Worm (Caenorhabditis elegans) whole organism, L3 larva: ENCODE data around the gene cpg-19.

Source experiments
- R02D3.7 ChIP-seq: fragments of 150-350 bp; optimal IDR thresholded peaks from 2 replicates; lab custom pipeline; 2014; ENCODE audit warnings: missing biosample characterization, missing genetic modification characterization
- ZK546.5 ChIP-seq: sonication (generic microtip); optimal IDR thresholded peaks from 2 replicates; lab custom pipeline; 2017; ENCODE audit warnings: missing biosample characterization, missing genetic modification characterization
- aly-2 ChIP-seq: fragments of 150-350 bp; optimal IDR thresholded peaks from 2 replicates; lab custom pipeline; 2014; ENCODE audit warnings: missing biosample characterization, missing genetic modification characterization
- ama-1 ChIP-seq: fragments of 150-350 bp; optimal IDR thresholded peaks from 2 replicates; lab custom pipeline; 2018
- ceh-16 ChIP-seq: sonication (generic microtip); optimal IDR thresholded peaks from 2 replicates; lab custom pipeline; 2017; ENCODE audit warnings: missing biosample characterization, missing genetic modification characterization
- ceh-28 ChIP-seq: fragments of 150-350 bp; optimal IDR thresholded peaks from 2 replicates; lab custom pipeline; 2014; ENCODE audit warnings: missing biosample characterization, missing genetic modification reagents, missing genetic modification characterization
- ceh-82 ChIP-seq: fragments of 150-350 bp; optimal IDR thresholded peaks from 2 replicates; lab custom pipeline; 2014; ENCODE audit warnings: missing biosample characterization, missing genetic modification characterization
- daf-12 ChIP-seq: fragments of 150-350 bp; optimal IDR thresholded peaks from 2 replicates; lab custom pipeline; 2014; ENCODE audit warnings: missing biosample characterization, missing genetic modification reagents, missing genetic modification characterization
- egl-27 ChIP-seq: sonication (generic microtip); optimal IDR thresholded peaks from 4 replicates; lab custom pipeline; 2017; ENCODE audit warnings: missing biosample characterization, missing genetic modification reagents, missing genetic modification characterization
- elt-2 ChIP-seq: sonication (generic microtip); optimal IDR thresholded peaks from 2 replicates; lab custom pipeline; 2016; ENCODE audit warnings: missing genetic modification reagents, mild to moderate bottlenecking, missing genetic modification characterization, missing compliant biosample characterization
- elt-3 ChIP-seq, 3 experiments: fragments of 150-350 bp in 1 of 3; sonication (generic microtip) in 2 of 3; optimal IDR thresholded peaks; 2 replicates in 2 of 3; 4 replicates in 1 of 3; lab custom pipeline; 2014 to 2017; ENCODE audit warnings: missing biosample characterization in 3 of 3, missing genetic modification characterization in 3 of 3
- eor-1 ChIP-seq, 2 experiments: fragments of 150-350 bp; optimal IDR thresholded peaks; 2 replicates each; lab custom pipeline; 2014 to 2018; ENCODE audit warnings: missing biosample characterization in 2 of 2, missing genetic modification characterization in 2 of 2
- fkh-10 ChIP-seq: sonication (generic microtip); optimal IDR thresholded peaks from 2 replicates; lab custom pipeline; 2017; ENCODE audit warnings: missing biosample characterization, missing genetic modification reagents, missing genetic modification characterization
- fos-1 ChIP-seq: fragments of 150-350 bp; optimal IDR thresholded peaks from 2 replicates; lab custom pipeline; 2014; ENCODE audit warnings: missing biosample characterization, missing genetic modification characterization
- hmg-11 ChIP-seq: sonication (generic microtip); optimal IDR thresholded peaks from 2 replicates; lab custom pipeline; 2016; ENCODE audit warnings: missing genetic modification characterization, missing compliant biosample characterization
- jun-1 ChIP-seq: fragments of 150-350 bp; optimal IDR thresholded peaks from 2 replicates; lab custom pipeline; 2014; ENCODE audit warnings: missing biosample characterization, missing genetic modification reagents, missing genetic modification characterization
- lin-15B ChIP-seq: fragments of 150-350 bp; optimal IDR thresholded peaks from 2 replicates; lab custom pipeline; 2014; ENCODE audit warnings: missing biosample characterization, missing genetic modification characterization
- lin-39 ChIP-seq: fragments of 150-350 bp; optimal IDR thresholded peaks from 2 replicates; lab custom pipeline; 2018; ENCODE audit warnings: missing biosample characterization, missing genetic modification reagents, missing genetic modification characterization
- lsy-12 ChIP-seq: sonication (generic microtip); optimal IDR thresholded peaks from 2 replicates; lab custom pipeline; 2016; ENCODE audit warnings: mild to moderate bottlenecking, missing genetic modification characterization, missing compliant biosample characterization
- mml-1 ChIP-seq: fragments of 150-350 bp; sonication (generic microtip); optimal IDR thresholded peaks from 3 replicates; lab custom pipeline; 2014; ENCODE audit warnings: missing biosample characterization, missing genetic modification characterization
- nfya-1 ChIP-seq: sonication (generic microtip); optimal IDR thresholded peaks from 2 replicates; lab custom pipeline; 2017; ENCODE audit warnings: missing genetic modification characterization, mild to moderate bottlenecking, missing compliant biosample characterization, antibody characterized with exemption, moderate library complexity; ENCODE audit not compliant: insufficient read depth
- nhr-11 ChIP-seq: fragments of 150-350 bp; optimal IDR thresholded peaks from 2 replicates; lab custom pipeline; 2014; ENCODE audit warnings: missing biosample characterization, missing genetic modification characterization
- nhr-12 ChIP-seq: fragments of 150-350 bp; optimal IDR thresholded peaks from 2 replicates; lab custom pipeline; 2014; ENCODE audit warnings: missing biosample characterization, missing genetic modification characterization
- nhr-23 ChIP-seq: fragments of 150-350 bp; optimal IDR thresholded peaks from 2 replicates; lab custom pipeline; 2014; ENCODE audit warnings: missing biosample characterization, missing genetic modification reagents, missing genetic modification characterization
- nhr-237 ChIP-seq: fragments of 150-350 bp; optimal IDR thresholded peaks from 2 replicates; lab custom pipeline; 2014; ENCODE audit warnings: missing biosample characterization, missing genetic modification characterization
- nhr-25 ChIP-seq: sonication (generic microtip); optimal IDR thresholded peaks from 2 replicates; lab custom pipeline; 2017; ENCODE audit warnings: missing biosample characterization, missing genetic modification characterization
- nhr-28 ChIP-seq: fragments of 150-350 bp; optimal IDR thresholded peaks from 2 replicates; lab custom pipeline; 2014; ENCODE audit warnings: missing biosample characterization, missing genetic modification characterization
- nhr-43 ChIP-seq: sonication (generic microtip); optimal IDR thresholded peaks from 2 replicates; lab custom pipeline; 2016; ENCODE audit warnings: mild to moderate bottlenecking, missing genetic modification characterization, missing compliant biosample characterization; ENCODE audit not compliant: poor library complexity, severe bottlenecking
- nhr-67 ChIP-seq: fragments of 150-350 bp; optimal IDR thresholded peaks from 2 replicates; lab custom pipeline; 2014; ENCODE audit warnings: missing biosample characterization, missing genetic modification characterization
- nhr-76 ChIP-seq: fragments of 150-350 bp; sonication (generic microtip); optimal IDR thresholded peaks from 5 replicates; lab custom pipeline; 2014; ENCODE audit warnings: missing biosample characterization, missing genetic modification characterization
- nhr-77 ChIP-seq: fragments of 150-350 bp; optimal IDR thresholded peaks from 2 replicates; lab custom pipeline; 2014; ENCODE audit warnings: missing biosample characterization, missing genetic modification characterization
- pha-4 ChIP-seq: fragments of 150-350 bp; optimal IDR thresholded peaks from 2 replicates; lab custom pipeline; 2014; ENCODE audit warnings: missing biosample characterization, missing genetic modification reagents, missing genetic modification characterization
- pqm-1 ChIP-seq: fragments of 150-350 bp; optimal IDR thresholded peaks from 2 replicates; lab custom pipeline; 2017; ENCODE audit warnings: missing biosample characterization, missing genetic modification characterization, inconsistent platforms
- sea-2 ChIP-seq: fragments of 150-350 bp; sonication (generic microtip); optimal IDR thresholded peaks from 4 replicates; lab custom pipeline; 2014; ENCODE audit warnings: missing biosample characterization, missing genetic modification reagents, missing genetic modification characterization
- skn-1 ChIP-seq: fragments of 150-350 bp; optimal IDR thresholded peaks from 2 replicates; lab custom pipeline; 2014; ENCODE audit warnings: missing biosample characterization, missing genetic modification characterization
- snpc-4 ChIP-seq: fragments of 150-350 bp; optimal IDR thresholded peaks from 2 replicates; lab custom pipeline; 2014; ENCODE audit warnings: missing biosample characterization, missing genetic modification characterization
- tbx-2 ChIP-seq: sonication (generic microtip); optimal IDR thresholded peaks from 2 replicates; lab custom pipeline; 2016; ENCODE audit warnings: mild to moderate bottlenecking, missing genetic modification characterization, missing compliant biosample characterization
- unc-39 ChIP-seq: sonication (generic microtip); optimal IDR thresholded peaks from 4 replicates; lab custom pipeline; 2017; ENCODE audit warnings: missing biosample characterization, missing genetic modification characterization
- unc-62 ChIP-seq: fragments of 150-350 bp; sonication (generic microtip); optimal IDR thresholded peaks from 4 replicates; lab custom pipeline; 2014; ENCODE audit warnings: missing biosample characterization, missing genetic modification reagents, missing genetic modification characterization
- zag-1 ChIP-seq: fragments of 150-350 bp; optimal IDR thresholded peaks from 2 replicates; lab custom pipeline; 2014; ENCODE audit warnings: missing biosample characterization, missing genetic modification characterization
- ztf-4 ChIP-seq: fragments of 150-350 bp; optimal IDR thresholded peaks from 2 replicates; lab custom pipeline; 2014; ENCODE audit warnings: missing biosample characterization, missing genetic modification characterization

cpg-19 gene

ce11 chrX:16602457-16602856, 19.1 kb upstream of the cpg-19 start, which contains the start of gene F59C12.4:
TSS of gene F59C12.4 (minus strand) at chrX:16602622.
- no peak for TF ChIP-seq eor-1 (tag; optimal IDR thresholded peaks at IDR 0.05; lab: Kevin White, UChicago)
- TF ChIP-seq ztf-4 (tag; lab: Kevin White, UChicago), result no peak
- no peak for TF ChIP-seq nhr-12 (tag; lab: Kevin White, UChicago)
- no peak for TF ChIP-seq nhr-67 (tag; lab: Kevin White, UChicago)
- TF ChIP-seq nhr-23 (tag; lab: Kevin White, UChicago), result no peak
- no peak for TF ChIP-seq nhr-11 (tag; lab: Kevin White, UChicago)
- no peak for TF ChIP-seq egl-27 (tag; lab: Kevin White, UChicago)
- no peak for TF ChIP-seq pqm-1 (tag; lab: Kevin White, UChicago)

ce11 chrX:16604096-16604495, 17.5 kb upstream of the cpg-19 start:
- no peak for TF ChIP-seq sea-2
- TF ChIP-seq nhr-237 (tag; lab: Kevin White, UChicago), result no peak
- no peak for TF ChIP-seq eor-1 (tag; optimal IDR thresholded peaks at IDR 0.05; lab: Kevin White, UChicago)
- TF ChIP-seq mml-1 (tag; lab: Kevin White, UChicago), result no peak
- no peak for TF ChIP-seq ZK546.5 (tag; lab: Kevin White, UChicago)
- TF ChIP-seq, all 47 proteins: peak for 0

ce11 chrX:16604566-16604965, 17.0 kb upstream of the cpg-19 start:
- TF ChIP-seq nhr-25 (tag; lab: Kevin White, UChicago), result peak; percentile 18
- TF ChIP-seq pqm-1 (tag; lab: Kevin White, UChicago), result peak; percentile 20
- no peak for TF ChIP-seq mml-1 (tag; lab: Kevin White, UChicago)
- TF ChIP-seq sea-2, result no peak
- TF ChIP-seq nhr-76 (tag; lab: Kevin White, UChicago), result no peak
- peak; percentile 46 for TF ChIP-seq nhr-23 (tag; lab: Kevin White, UChicago)
- TF ChIP-seq eor-1 (tag; optimal IDR thresholded peaks at IDR 0.05; lab: Kevin White, UChicago), result no peak
- no peak for TF ChIP-seq zag-1
- TF ChIP-seq hmg-11 (tag; lab: Kevin White, UChicago), result no peak
- peak; percentile 50 for TF ChIP-seq elt-2 (tag; lab: Kevin White, UChicago)
- peak; percentile 31 for TF ChIP-seq nfya-1 (tag; lab: Kevin White, UChicago)
- peak; percentile 7 for TF ChIP-seq ztf-4 (tag; lab: Kevin White, UChicago)
- TF ChIP-seq pha-4 (tag; lab: Kevin White, UChicago), result peak; percentile 71
- no peak for TF ChIP-seq jun-1 (tag; lab: Kevin White, UChicago)
- TF ChIP-seq lsy-12, result no peak
- no peak for TF ChIP-seq egl-27 (tag; lab: Kevin White, UChicago)
- TF ChIP-seq ama-1 (lab: Kevin White, UChicago), result no peak
- no peak for TF ChIP-seq unc-62 (GFP tag; lab: Kevin White, UChicago)
- peak; percentile 59 for TF ChIP-seq tbx-2 (tag; lab: Kevin White, UChicago)
- TF ChIP-seq nhr-11 (tag; lab: Kevin White, UChicago), result no peak
- no peak for TF ChIP-seq fos-1
- TF ChIP-seq nhr-77 (tag; lab: Kevin White, UChicago), result no peak
- TF ChIP-seq ceh-82, result peak; percentile 30
- no peak for TF ChIP-seq nhr-28 (tag; lab: Kevin White, UChicago)
- no peak for TF ChIP-seq nhr-67 (tag; lab: Kevin White, UChicago)
- TF ChIP-seq lin-39 (tag; lab: Kevin White, UChicago), result no peak
- no peak for TF ChIP-seq aly-2 (tag; lab: Kevin White, UChicago)
- TF ChIP-seq elt-3 (tag; optimal IDR thresholded peaks at IDR 0.05; lab: Kevin White, UChicago), result no peak
- no peak for TF ChIP-seq ceh-16 (tag; lab: Kevin White, UChicago)
- no peak for TF ChIP-seq ceh-28 (tag; lab: Kevin White, UChicago)
- no peak for TF ChIP-seq fkh-10
- TF ChIP-seq nhr-43 (tag; lab: Kevin White, UChicago), result peak; percentile 54
- TF ChIP-seq nhr-237 (tag; lab: Kevin White, UChicago), result no peak
- TF ChIP-seq R02D3.7 (tag; lab: Kevin White, UChicago), result peak; percentile 11
- no peak for TF ChIP-seq snpc-4
- no peak for TF ChIP-seq skn-1 (tag; lab: Kevin White, UChicago)
- no peak for TF ChIP-seq nhr-12 (tag; lab: Kevin White, UChicago)
- TF ChIP-seq unc-39 (tag; lab: Kevin White, UChicago), result no peak
- TF ChIP-seq lin-15B, result no peak
- no peak for TF ChIP-seq daf-12 (tag; lab: Kevin White, UChicago)
